Fruit fly (Drosophila melanogaster) whole organism: ENCODE results near the gene CG34448.

Experiments
- CG8478 ChIP-seq: fragments of >200 bp; optimal IDR thresholded peaks from 2 replicates; lab custom pipeline; 2018; ENCODE audit warnings: inconsistent platforms
- Dll ChIP-seq: fragments of >200 bp; optimal IDR thresholded peaks from 2 replicates; lab custom pipeline; 2017
- psq ChIP-seq: fragments of >200 bp; optimal IDR thresholded peaks from 2 replicates; lab custom pipeline; 2017
- usp ChIP-seq: fragments of >200 bp; optimal IDR thresholded peaks from 2 replicates; lab custom pipeline; 2017; ENCODE audit warnings: missing biosample characterization, missing genetic modification characterization, mixed read lengths

DNA sequence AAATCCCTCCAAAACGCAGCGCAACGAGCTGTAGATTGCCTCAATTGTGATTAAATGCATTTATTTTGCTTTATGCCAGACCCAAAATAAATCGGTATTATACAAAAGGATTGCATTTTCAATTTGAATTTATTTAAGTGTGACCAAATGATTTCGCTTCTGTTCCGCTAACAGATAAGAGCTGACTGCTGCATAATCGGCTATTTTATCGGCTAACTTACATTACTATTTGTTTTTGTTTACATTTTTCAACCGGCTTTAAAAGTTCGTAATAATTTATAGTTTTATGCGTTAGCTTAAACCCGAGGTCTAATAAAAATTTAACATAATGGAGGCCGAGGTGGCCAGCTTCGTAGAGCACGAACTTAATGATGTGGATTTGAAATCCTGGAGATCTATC lies 34.8 kb downstream of the CG34448 start, which contains the start of gene PIG-Wa:
- TF ChIP-seq psq (lab: Kevin White, UChicago) (no peak), CG8478 (lab: Kevin White, UChicago) (no peak), usp (GFP tag; lab: Kevin White, UChicago) (no peak), Dll (no peak)
